Worm (Caenorhabditis elegans) whole organism, young adult: ENCODE measurements around the gene ZK617.26.

Experiments
- dox-1 ChIP-seq: fragments of 200-800 bp; sonication (Bioruptor generic); IDR thresholded peaks from 2 replicates; pipeline ENCODE4 v1.3.6; 2022; ENCODE audit warnings: missing genetic modification reagents, missing genetic modification characterization, missing compliant biosample characterization
- unc-130 ChIP-seq: sonication (generic microtip); optimal IDR thresholded peaks from 2 replicates; lab custom pipeline; 2016; ENCODE audit warnings: missing genetic modification reagents, missing genetic modification characterization, missing compliant biosample characterization
- ztf-28 ChIP-seq: fragments of 200-800 bp; sonication (Bioruptor generic); IDR thresholded peaks from 2 replicates; pipeline ENCODE4 v1.3.6; 2022; ENCODE audit warnings: missing genetic modification reagents, missing genetic modification characterization, missing compliant biosample characterization

ce11 chrIV:12018920-12019319 is 8.2 kb upstream of the ZK617.26 start:
- no peak for TF ChIP-seq ztf-28 (GFP tag; lab: Robert Waterston, UW)
- TF ChIP-seq dox-1 = no peak
- TF ChIP-seq unc-130 = no peak
